Fruit fly (Drosophila melanogaster) whole organism, pupa: ENCODE results near the gene Galphaf.

Experiments used
- CG10348 ChIP-seq: fragments of 200-800 bp; sonication (Bioruptor generic); IDR thresholded peaks from 2 replicates; pipeline ENCODE4 v1.3.6; 2022; ENCODE audit warnings: missing biosample characterization, missing genetic modification characterization
- CG12605 ChIP-seq: fragments of 200-800 bp; sonication (Bioruptor generic); IDR thresholded peaks from 2 replicates; pipeline ENCODE4 v1.3.6; 2022; ENCODE audit warnings: missing biosample characterization, missing genetic modification characterization
- CG13204 ChIP-seq: fragments of 200-800 bp; sonication (Bioruptor generic); optimal IDR thresholded peaks from 2 replicates; lab custom pipeline; 2018; ENCODE audit warnings: missing biosample characterization, mild to moderate bottlenecking, missing genetic modification characterization, moderate library complexity
- CG14655 ChIP-seq: fragments of 200-800 bp; sonication (Bioruptor generic); optimal IDR thresholded peaks from 3 replicates; lab custom pipeline; 2017; ENCODE audit warnings: mild to moderate bottlenecking, missing biosample characterization, missing genetic modification reagents, missing genetic modification characterization
- CG15710 ChIP-seq: fragments of 200-800 bp; sonication (Bioruptor generic); optimal IDR thresholded peaks from 2 replicates; lab custom pipeline; 2018; ENCODE audit warnings: missing biosample characterization, mild to moderate bottlenecking, missing genetic modification characterization, moderate library complexity
- CG17806 ChIP-seq: fragments of 200-800 bp; sonication (Bioruptor generic); optimal IDR thresholded peaks from 2 replicates; lab custom pipeline; 2018; ENCODE audit warnings: missing biosample characterization, mild to moderate bottlenecking, missing genetic modification characterization, moderate library complexity
- CG32121 ChIP-seq: fragments of 200-800 bp; sonication (Bioruptor generic); IDR thresholded peaks from 2 replicates; pipeline ENCODE4 v1.3.6; 2022; ENCODE audit warnings: missing biosample characterization, missing genetic modification characterization
- CG34367 ChIP-seq: fragments of 200-800 bp; sonication (Bioruptor generic); optimal IDR thresholded peaks from 2 replicates; lab custom pipeline; 2018; ENCODE audit warnings: missing biosample characterization, mild to moderate bottlenecking, missing genetic modification characterization
- CG4496 ChIP-seq: fragments of 200-800 bp; sonication (Bioruptor generic); IDR thresholded peaks from 3 replicates; pipeline ENCODE4 v1.3.6; 2022; ENCODE audit warnings: missing biosample characterization, missing genetic modification characterization
- CG8159 ChIP-seq: fragments of 200-800 bp; sonication (Bioruptor generic); optimal IDR thresholded peaks from 3 replicates; lab custom pipeline; 2018; ENCODE audit warnings: missing biosample characterization, mild to moderate bottlenecking, missing genetic modification characterization, moderate library complexity
- CG8301 ChIP-seq: fragments of 200-800 bp; sonication (Bioruptor generic); optimal IDR thresholded peaks from 2 replicates; lab custom pipeline; 2018; ENCODE audit warnings: missing biosample characterization, mild to moderate bottlenecking, missing genetic modification characterization
- CG9948 ChIP-seq: fragments of 200-800 bp; sonication (Bioruptor generic); optimal IDR thresholded peaks from 2 replicates; lab custom pipeline; 2018; ENCODE audit warnings: missing biosample characterization, mild to moderate bottlenecking, missing genetic modification characterization, moderate library complexity
- D1 ChIP-seq: fragments of 200-800 bp; sonication (Bioruptor generic); optimal IDR thresholded peaks from 2 replicates; lab custom pipeline; 2018; ENCODE audit warnings: missing biosample characterization, mild to moderate bottlenecking, missing genetic modification characterization, moderate library complexity
- EcR ChIP-seq: fragments of 200-800 bp; sonication (Bioruptor generic); optimal IDR thresholded peaks from 3 replicates; lab custom pipeline; 2019; ENCODE audit warnings: missing biosample characterization, missing genetic modification characterization, mild to moderate bottlenecking, moderate library complexity, missing genetic modification reagents
- Ets98B ChIP-seq: fragments of 200-800 bp; sonication (Bioruptor generic); IDR thresholded peaks from 2 replicates; pipeline ENCODE4 v1.3.6; 2022; ENCODE audit warnings: missing biosample characterization, missing genetic modification characterization
- Pif1A ChIP-seq: fragments of 200-800 bp; sonication (Bioruptor generic); optimal IDR thresholded peaks from 3 replicates; lab custom pipeline; 2016; ENCODE audit warnings: missing biosample characterization, missing genetic modification characterization
- Pif1B ChIP-seq: fragments of 200-800 bp; sonication (Bioruptor generic); optimal IDR thresholded peaks from 3 replicates; lab custom pipeline; 2016; ENCODE audit warnings: missing biosample characterization, missing genetic modification characterization
- Snoo ChIP-seq: fragments of 200-800 bp; sonication (Bioruptor generic); optimal IDR thresholded peaks from 3 replicates; lab custom pipeline; 2017; ENCODE audit warnings: missing biosample characterization, mild to moderate bottlenecking, missing genetic modification characterization, inconsistent platforms
- fd96Ca ChIP-seq: fragments of 200-800 bp; sonication (Bioruptor generic); IDR thresholded peaks from 3 replicates; pipeline ENCODE4 v1.3.6; 2022; ENCODE audit warnings: missing biosample characterization, missing genetic modification characterization
- gl ChIP-seq: fragments of 200-800 bp; sonication (Bioruptor generic); optimal IDR thresholded peaks from 2 replicates; lab custom pipeline; 2018; ENCODE audit warnings: missing biosample characterization, mild to moderate bottlenecking, missing genetic modification characterization
- rn ChIP-seq: fragments of 200-800 bp; sonication (Bioruptor generic); IDR thresholded peaks from 2 replicates; pipeline ENCODE4 v1.3.6; 2022; ENCODE audit warnings: missing biosample characterization, missing genetic modification characterization

The Galphaf gene

dm6 chr3L:16631844-16632537, 35.7 kb downstream of the Galphaf start:
- TF ChIP-seq CG12605 (no peak), Pif1B (no peak), CG13204 (GFP tag; lab: Kevin White, UChicago) (no peak), CG17806 (tag; lab: Kevin White, UChicago) (no peak), fd96Ca (no peak), rn (GFP tag; lab: Robert Waterston, UW) (no peak), D1 (tag; lab: Kevin White, UChicago) (no peak), Snoo (tag; lab: Kevin White, UChicago) (no peak), CG34367 (tag; lab: Kevin White, UChicago) (no peak), gl (tag; lab: Kevin White, UChicago) (no peak), CG4496 (0 out of 3 replicates have a peak, but pooled peaks have one; percentile 47), EcR (peak; percentile 19), CG8159 (tag; lab: Kevin White, UChicago) (no peak), CG15710 (tag; lab: Kevin White, UChicago) (no peak), CG9948 (no peak), CG10348 (GFP tag; lab: Robert Waterston, UW) (no peak), CG8301 (peak; percentile 35), CG14655 (GFP tag; lab: Kevin White, UChicago) (no peak), Ets98B (GFP tag; lab: Robert Waterston, UW) (no peak), Pif1A (GFP tag; lab: Kevin White, UChicago) (no peak), CG32121 (GFP tag; lab: Robert Waterston, UW) (no peak)

dm6 chr3L:16629793-16630192, 37.9 kb downstream of the Galphaf start:
- TF ChIP-seq Pif1B (no peak), CG13204 (GFP tag; lab: Kevin White, UChicago) (no peak), CG17806 (tag; lab: Kevin White, UChicago) (no peak), Snoo (tag; lab: Kevin White, UChicago) (no peak), CG14655 (GFP tag; lab: Kevin White, UChicago) (no peak), CG15710 (tag; lab: Kevin White, UChicago) (no peak), D1 (tag; lab: Kevin White, UChicago) (no peak), Pif1A (GFP tag; lab: Kevin White, UChicago) (no peak), CG9948 (no peak), CG8301 (no peak)

dm6 chr3L:16626199-16626598, 41.5 kb downstream of the Galphaf start:
- TF ChIP-seq D1 (tag; lab: Kevin White, UChicago) (no peak), Pif1B (no peak), gl (tag; lab: Kevin White, UChicago) (no peak), CG13204 (GFP tag; lab: Kevin White, UChicago) (no peak), fd96Ca (no peak), CG17806 (tag; lab: Kevin White, UChicago) (no peak), CG4496 (no peak), Snoo (tag; lab: Kevin White, UChicago) (no peak), CG8301 (no peak), CG14655 (GFP tag; lab: Kevin White, UChicago) (no peak), CG10348 (GFP tag; lab: Robert Waterston, UW) (no peak), EcR (no peak), CG34367 (tag; lab: Kevin White, UChicago) (no peak), CG15710 (tag; lab: Kevin White, UChicago) (no peak), CG32121 (GFP tag; lab: Robert Waterston, UW) (no peak), Ets98B (GFP tag; lab: Robert Waterston, UW) (no peak), rn (GFP tag; lab: Robert Waterston, UW) (no peak)

- TF ChIP-seq rn (GFP tag; lab: Robert Waterston, UW), result no peak
- TF ChIP-seq fd96Ca, result peak; percentile 30; the same call in 1 of the 3 replicates
- 0 out of 2 replicates have a peak, but pooled peaks have one; percentile 13 for TF ChIP-seq CG32121 (GFP tag; lab: Robert Waterston, UW)
- TF ChIP-seq CG15710 (tag; lab: Kevin White, UChicago), result peak; percentile 48
- TF ChIP-seq Pif1B, result peak; percentile 44
- no peak for TF ChIP-seq EcR
- TF ChIP-seq CG34367 (tag; lab: Kevin White, UChicago), result no peak
- peak; percentile 31 for TF ChIP-seq Snoo (tag; lab: Kevin White, UChicago)
- TF ChIP-seq Ets98B (GFP tag; lab: Robert Waterston, UW), result peak; percentile 30; the same call in 1 of the 2 replicates
- TF ChIP-seq CG8301, result no peak
These were observed 52.5 kb downstream of the Galphaf start, which contains the start of gene Mo25 for dm6 chr3L:16615132-16615709. Gene Mo25, minus strand, starts transcription at chr3L:16615472.

- TF ChIP-seq CG8301, result no peak
- TF ChIP-seq CG34367 (tag; lab: Kevin White, UChicago), result no peak
- no peak for TF ChIP-seq D1 (tag; lab: Kevin White, UChicago)
- TF ChIP-seq CG8159 (tag; lab: Kevin White, UChicago), result no peak
- TF ChIP-seq EcR, result peak; percentile 75
- no peak for TF ChIP-seq CG13204 (GFP tag; lab: Kevin White, UChicago)
- TF ChIP-seq Pif1B, result no peak
- no peak for TF ChIP-seq gl (tag; lab: Kevin White, UChicago)
- no peak for TF ChIP-seq CG17806 (tag; lab: Kevin White, UChicago)
- no peak for TF ChIP-seq CG9948
- no peak for TF ChIP-seq CG32121 (GFP tag; lab: Robert Waterston, UW)
- no peak for TF ChIP-seq Pif1A (GFP tag; lab: Kevin White, UChicago)
- no peak for TF ChIP-seq CG4496
- peak; percentile 21; the same call in 1 of the 3 replicates for TF ChIP-seq fd96Ca
These were observed 54.8 kb downstream of the Galphaf start for dm6 chr3L:16612972-16613371.
